Worm (Caenorhabditis elegans) whole organism, midembryonic: ENCODE results near the gene K11H12.9.

Experiments used
- T22C8.4 ChIP-seq: fragments of 200-800 bp; sonication (Bioruptor generic); IDR thresholded peaks from 2 replicates; pipeline ENCODE4 v1.3.6; 2022; ENCODE audit warnings: missing genetic modification characterization, missing compliant biosample characterization
- cog-1 ChIP-seq: sonication (generic microtip); optimal IDR thresholded peaks from 2 replicates; lab custom pipeline; 2016; ENCODE audit warnings: missing genetic modification characterization, missing compliant biosample characterization
- flt-1 ChIP-seq: fragments of 200-800 bp; sonication (Bioruptor generic); IDR thresholded peaks from 2 replicates; pipeline ENCODE4 v1.3.6; 2022; ENCODE audit warnings: missing genetic modification characterization, missing compliant biosample characterization
- klf-2 ChIP-seq: fragments of 200-800 bp; sonication (Bioruptor generic); conservative IDR thresholded peaks from 2 replicates; pipeline ENCODE4 v1.3.6; 2022; ENCODE audit warnings: missing genetic modification reagents, missing genetic modification characterization, missing compliant biosample characterization
- med-1 ChIP-seq: sonication (generic microtip); optimal IDR thresholded peaks from 2 replicates; lab custom pipeline; 2017; ENCODE audit warnings: missing genetic modification characterization, mild to moderate bottlenecking, missing compliant biosample characterization, antibody characterized with exemption, missing genetic modification reagents; ENCODE audit not compliant: insufficient read depth
- ref-1 ChIP-seq: fragments of 200-800 bp; sonication (Bioruptor generic); conservative IDR thresholded peaks from 2 replicates; pipeline ENCODE4 v1.3.6; 2022; ENCODE audit warnings: missing genetic modification reagents, missing genetic modification characterization, missing compliant biosample characterization
- tab-1 ChIP-seq: fragments of 200-800 bp; sonication (Bioruptor generic); IDR thresholded peaks from 2 replicates; pipeline ENCODE4 v1.3.6; 2022; ENCODE audit warnings: missing genetic modification characterization, missing compliant biosample characterization
- ztf-23 ChIP-seq: fragments of 200-800 bp; sonication (Bioruptor generic); IDR thresholded peaks from 2 replicates; pipeline ENCODE4 v1.3.6; 2022; ENCODE audit warnings: missing genetic modification reagents, missing genetic modification characterization, missing compliant biosample characterization
- ztf-29 ChIP-seq: fragments of 200-800 bp; sonication (Bioruptor generic); IDR thresholded peaks from 2 replicates; pipeline ENCODE4 v1.3.6; 2022; ENCODE audit warnings: missing genetic modification reagents, missing genetic modification characterization, missing compliant biosample characterization

K11H12.9 gene

DNA sequence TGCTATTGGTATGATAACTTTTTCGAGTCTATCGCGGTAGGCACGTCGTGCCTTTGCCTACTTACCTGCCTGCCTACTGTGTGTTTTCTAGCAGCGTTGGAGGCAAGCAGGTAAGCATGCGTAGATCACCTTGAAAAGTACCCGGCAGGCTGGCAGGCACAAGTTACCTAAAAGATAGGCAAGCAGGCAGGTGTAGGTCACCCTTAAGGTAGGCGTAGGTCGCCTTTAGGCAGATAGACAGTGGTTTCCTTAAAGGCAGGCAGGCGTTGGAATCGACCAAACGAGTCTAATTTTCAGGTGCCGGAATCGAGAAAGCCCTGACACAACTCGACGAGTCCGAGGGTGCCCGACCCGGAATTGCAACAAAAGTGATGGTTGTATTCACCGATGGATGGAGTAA, 29.7 kb upstream of the K11H12.9 start:
- TF ChIP-seq med-1 (GFP tag; lab: Kevin White, UChicago) (no peak), cog-1 (tag; lab: Kevin White, UChicago) (no peak), flt-1 (no peak), tab-1 (GFP tag; lab: Robert Waterston, UW) (no peak), ztf-23 (GFP tag; lab: Robert Waterston, UW) (no peak), ref-1 (GFP tag; lab: Robert Waterston, UW) (no peak), klf-2 (GFP tag; lab: Robert Waterston, UW) (no peak), ztf-29 (GFP tag; lab: Robert Waterston, UW) (no peak)

ce11 chrIV:620324-620723, 29.1 kb upstream of the K11H12.9 start:
- TF ChIP-seq flt-1 (peak; percentile 94), ztf-23 (GFP tag; lab: Robert Waterston, UW) (peak; percentile 89), cog-1 (tag; lab: Kevin White, UChicago) (peak; percentile 75), klf-2 (GFP tag; lab: Robert Waterston, UW) (peak; percentile 74; the same call in 1 of the 2 replicates), tab-1 (GFP tag; lab: Robert Waterston, UW) (peak; percentile 90), ref-1 (GFP tag; lab: Robert Waterston, UW) (peak; percentile 76), med-1 (GFP tag; lab: Kevin White, UChicago) (peak; percentile 64), T22C8.4 (GFP tag; lab: Robert Waterston, UW) (peak; percentile 88), ztf-29 (GFP tag; lab: Robert Waterston, UW) (peak; percentile 70; the same call in 1 of the 2 replicates)

ce11 chrIV:622989-623388, 26.5 kb upstream of the K11H12.9 start:
- TF ChIP-seq tab-1 (GFP tag; lab: Robert Waterston, UW): no peak
- no peak for TF ChIP-seq T22C8.4 (GFP tag; lab: Robert Waterston, UW)

DNA sequence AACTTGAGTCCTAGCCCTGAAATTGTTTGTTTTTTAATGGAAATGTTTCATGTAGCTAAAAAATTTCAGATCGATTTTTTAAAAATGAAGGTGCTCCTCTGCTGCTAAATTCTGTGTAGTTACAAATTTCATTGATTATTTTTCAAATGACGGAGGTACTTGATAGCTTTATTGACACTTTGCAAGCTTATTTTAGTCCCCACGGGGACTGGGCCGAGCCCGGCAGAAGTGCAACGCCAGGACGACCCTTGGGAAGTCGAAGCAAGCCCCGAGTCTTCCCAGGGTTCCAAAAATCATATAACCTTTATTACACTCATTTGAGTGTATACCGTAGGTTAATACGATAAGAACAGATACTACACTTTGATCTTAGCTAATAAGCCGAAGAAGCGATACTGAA, 25.6 kb upstream of the K11H12.9 start:
- TF ChIP-seq med-1 (GFP tag; lab: Kevin White, UChicago): no peak
- TF ChIP-seq flt-1: no peak
- no peak for TF ChIP-seq klf-2 (GFP tag; lab: Robert Waterston, UW)
- no peak for TF ChIP-seq ztf-23 (GFP tag; lab: Robert Waterston, UW)
- no peak for TF ChIP-seq T22C8.4 (GFP tag; lab: Robert Waterston, UW)
- no peak for TF ChIP-seq tab-1 (GFP tag; lab: Robert Waterston, UW)
- TF ChIP-seq ref-1 (GFP tag; lab: Robert Waterston, UW): no peak
- no peak for TF ChIP-seq ztf-29 (GFP tag; lab: Robert Waterston, UW)
- TF ChIP-seq cog-1 (tag; lab: Kevin White, UChicago): no peak

- no peak for TF ChIP-seq ref-1 (GFP tag; lab: Robert Waterston, UW)
- no peak for TF ChIP-seq T22C8.4 (GFP tag; lab: Robert Waterston, UW)
- no peak for TF ChIP-seq tab-1 (GFP tag; lab: Robert Waterston, UW)
- no peak for TF ChIP-seq klf-2 (GFP tag; lab: Robert Waterston, UW)
- no peak for TF ChIP-seq ztf-29 (GFP tag; lab: Robert Waterston, UW)
- no peak for TF ChIP-seq ztf-23 (GFP tag; lab: Robert Waterston, UW)
- no peak for TF ChIP-seq flt-1
- TF ChIP-seq cog-1 (tag; lab: Kevin White, UChicago): no peak
- no peak for TF ChIP-seq med-1 (GFP tag; lab: Kevin White, UChicago)
These were observed 23.4 kb upstream of the K11H12.9 start for ce11 chrIV:625947-626548.

- TF ChIP-seq T22C8.4 (GFP tag; lab: Robert Waterston, UW) (no peak), ref-1 (GFP tag; lab: Robert Waterston, UW) (no peak), med-1 (GFP tag; lab: Kevin White, UChicago) (no peak), klf-2 (GFP tag; lab: Robert Waterston, UW) (no peak), cog-1 (tag; lab: Kevin White, UChicago) (no peak), flt-1 (no peak), ztf-23 (GFP tag; lab: Robert Waterston, UW) (no peak), ztf-29 (GFP tag; lab: Robert Waterston, UW) (no peak), tab-1 (GFP tag; lab: Robert Waterston, UW) (no peak)
These were observed 22.2 kb upstream of the K11H12.9 start, which contains the start of gene nhr-76 for ce11 chrIV:627237-627636. TSS of gene nhr-76 (plus strand) at chrIV:627537.

ce11 chrIV:630598-630997, 18.9 kb upstream of the K11H12.9 start:
- TF ChIP-seq med-1 (GFP tag; lab: Kevin White, UChicago) (no peak), ztf-23 (GFP tag; lab: Robert Waterston, UW) (no peak), flt-1 (no peak), cog-1 (tag; lab: Kevin White, UChicago) (no peak), ztf-29 (GFP tag; lab: Robert Waterston, UW) (no peak), tab-1 (GFP tag; lab: Robert Waterston, UW) (no peak), T22C8.4 (GFP tag; lab: Robert Waterston, UW) (no peak), ref-1 (GFP tag; lab: Robert Waterston, UW) (no peak), klf-2 (GFP tag; lab: Robert Waterston, UW) (no peak)

ce11 chrIV:631869-632268, 17.6 kb upstream of the K11H12.9 start:
- TF ChIP-seq flt-1: no peak
- no peak for TF ChIP-seq ref-1 (GFP tag; lab: Robert Waterston, UW)
- no peak for TF ChIP-seq med-1 (GFP tag; lab: Kevin White, UChicago)
- no peak for TF ChIP-seq cog-1 (tag; lab: Kevin White, UChicago)
- TF ChIP-seq T22C8.4 (GFP tag; lab: Robert Waterston, UW): no peak
- no peak for TF ChIP-seq klf-2 (GFP tag; lab: Robert Waterston, UW)
- no peak for TF ChIP-seq ztf-23 (GFP tag; lab: Robert Waterston, UW)
- no peak for TF ChIP-seq tab-1 (GFP tag; lab: Robert Waterston, UW)
- no peak for TF ChIP-seq ztf-29 (GFP tag; lab: Robert Waterston, UW)

DNA sequence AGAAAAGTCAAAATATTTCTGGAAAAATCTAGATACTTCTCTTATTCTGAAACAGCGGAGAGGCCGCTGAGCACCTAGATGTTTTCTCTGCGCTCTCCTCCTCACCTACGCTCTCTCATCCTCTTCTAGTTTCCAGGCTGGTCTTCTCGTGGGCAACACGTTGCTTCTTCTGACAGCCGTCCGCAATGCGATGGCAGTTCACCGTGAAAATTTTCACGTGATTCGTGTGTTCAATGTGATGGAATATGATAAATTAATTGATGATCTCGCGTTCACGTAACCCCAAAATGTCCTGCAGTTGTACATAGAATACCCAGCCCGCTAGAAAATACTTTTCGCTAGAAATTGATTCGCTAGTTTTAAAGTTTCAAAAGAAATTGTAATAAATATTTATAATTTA, 15.9 kb upstream of the K11H12.9 start:
- TF ChIP-seq T22C8.4 (GFP tag; lab: Robert Waterston, UW) (no peak), cog-1 (tag; lab: Kevin White, UChicago) (no peak), ref-1 (GFP tag; lab: Robert Waterston, UW) (no peak), flt-1 (no peak), ztf-29 (GFP tag; lab: Robert Waterston, UW) (no peak), med-1 (GFP tag; lab: Kevin White, UChicago) (no peak), klf-2 (GFP tag; lab: Robert Waterston, UW) (no peak), ztf-23 (GFP tag; lab: Robert Waterston, UW) (no peak), tab-1 (GFP tag; lab: Robert Waterston, UW) (no peak)
